Fruit fly (Drosophila melanogaster) whole organism, pupa: ENCODE data around the gene Mkp.
A peak's percentile ranks its signal among the peaks of the same experiment; 100 is the strongest.

Source experiments
- CG10348 ChIP-seq: fragments of 200-800 bp; sonication (Bioruptor generic); IDR thresholded peaks from 2 replicates; pipeline ENCODE4 v1.3.6; 2022; ENCODE audit warnings: missing biosample characterization, missing genetic modification characterization
- CG12605 ChIP-seq: fragments of 200-800 bp; sonication (Bioruptor generic); IDR thresholded peaks from 2 replicates; pipeline ENCODE4 v1.3.6; 2022; ENCODE audit warnings: missing biosample characterization, missing genetic modification characterization
- CG13204 ChIP-seq: fragments of 200-800 bp; sonication (Bioruptor generic); optimal IDR thresholded peaks from 2 replicates; lab custom pipeline; 2018; ENCODE audit warnings: missing biosample characterization, mild to moderate bottlenecking, missing genetic modification characterization, moderate library complexity
- CG14655 ChIP-seq: fragments of 200-800 bp; sonication (Bioruptor generic); optimal IDR thresholded peaks from 3 replicates; lab custom pipeline; 2017; ENCODE audit warnings: mild to moderate bottlenecking, missing biosample characterization, missing genetic modification reagents, missing genetic modification characterization
- CG15710 ChIP-seq: fragments of 200-800 bp; sonication (Bioruptor generic); optimal IDR thresholded peaks from 2 replicates; lab custom pipeline; 2018; ENCODE audit warnings: missing biosample characterization, mild to moderate bottlenecking, missing genetic modification characterization, moderate library complexity
- CG17806 ChIP-seq: fragments of 200-800 bp; sonication (Bioruptor generic); optimal IDR thresholded peaks from 2 replicates; lab custom pipeline; 2018; ENCODE audit warnings: missing biosample characterization, mild to moderate bottlenecking, missing genetic modification characterization, moderate library complexity
- CG32121 ChIP-seq: fragments of 200-800 bp; sonication (Bioruptor generic); IDR thresholded peaks from 2 replicates; pipeline ENCODE4 v1.3.6; 2022; ENCODE audit warnings: missing biosample characterization, missing genetic modification characterization
- CG34367 ChIP-seq: fragments of 200-800 bp; sonication (Bioruptor generic); optimal IDR thresholded peaks from 2 replicates; lab custom pipeline; 2018; ENCODE audit warnings: missing biosample characterization, mild to moderate bottlenecking, missing genetic modification characterization
- CG4496 ChIP-seq: fragments of 200-800 bp; sonication (Bioruptor generic); IDR thresholded peaks from 3 replicates; pipeline ENCODE4 v1.3.6; 2022; ENCODE audit warnings: missing biosample characterization, missing genetic modification characterization
- CG8159 ChIP-seq: fragments of 200-800 bp; sonication (Bioruptor generic); optimal IDR thresholded peaks from 3 replicates; lab custom pipeline; 2018; ENCODE audit warnings: missing biosample characterization, mild to moderate bottlenecking, missing genetic modification characterization, moderate library complexity
- CG8301 ChIP-seq: fragments of 200-800 bp; sonication (Bioruptor generic); optimal IDR thresholded peaks from 2 replicates; lab custom pipeline; 2018; ENCODE audit warnings: missing biosample characterization, mild to moderate bottlenecking, missing genetic modification characterization
- CG9948 ChIP-seq: fragments of 200-800 bp; sonication (Bioruptor generic); optimal IDR thresholded peaks from 2 replicates; lab custom pipeline; 2018; ENCODE audit warnings: missing biosample characterization, mild to moderate bottlenecking, missing genetic modification characterization, moderate library complexity
- D1 ChIP-seq: fragments of 200-800 bp; sonication (Bioruptor generic); optimal IDR thresholded peaks from 2 replicates; lab custom pipeline; 2018; ENCODE audit warnings: missing biosample characterization, mild to moderate bottlenecking, missing genetic modification characterization, moderate library complexity
- EcR ChIP-seq: fragments of 200-800 bp; sonication (Bioruptor generic); optimal IDR thresholded peaks from 3 replicates; lab custom pipeline; 2019; ENCODE audit warnings: missing biosample characterization, missing genetic modification characterization, mild to moderate bottlenecking, moderate library complexity, missing genetic modification reagents
- Ets98B ChIP-seq: fragments of 200-800 bp; sonication (Bioruptor generic); IDR thresholded peaks from 2 replicates; pipeline ENCODE4 v1.3.6; 2022; ENCODE audit warnings: missing biosample characterization, missing genetic modification characterization
- Pif1A ChIP-seq: fragments of 200-800 bp; sonication (Bioruptor generic); optimal IDR thresholded peaks from 3 replicates; lab custom pipeline; 2016; ENCODE audit warnings: missing biosample characterization, missing genetic modification characterization
- Pif1B ChIP-seq: fragments of 200-800 bp; sonication (Bioruptor generic); optimal IDR thresholded peaks from 3 replicates; lab custom pipeline; 2016; ENCODE audit warnings: missing biosample characterization, missing genetic modification characterization
- Snoo ChIP-seq: fragments of 200-800 bp; sonication (Bioruptor generic); optimal IDR thresholded peaks from 3 replicates; lab custom pipeline; 2017; ENCODE audit warnings: missing biosample characterization, mild to moderate bottlenecking, missing genetic modification characterization, inconsistent platforms
- fd96Ca ChIP-seq: fragments of 200-800 bp; sonication (Bioruptor generic); IDR thresholded peaks from 3 replicates; pipeline ENCODE4 v1.3.6; 2022; ENCODE audit warnings: missing biosample characterization, missing genetic modification characterization
- gl ChIP-seq: fragments of 200-800 bp; sonication (Bioruptor generic); optimal IDR thresholded peaks from 2 replicates; lab custom pipeline; 2018; ENCODE audit warnings: missing biosample characterization, mild to moderate bottlenecking, missing genetic modification characterization
- rn ChIP-seq: fragments of 200-800 bp; sonication (Bioruptor generic); IDR thresholded peaks from 2 replicates; pipeline ENCODE4 v1.3.6; 2022; ENCODE audit warnings: missing biosample characterization, missing genetic modification characterization

The Mkp gene

dm6 chr3L:159406-160084, 24.8 kb downstream of the Mkp start:
- TF ChIP-seq CG14655 (GFP tag; lab: Kevin White, UChicago) (no peak), EcR (no peak), CG9948 (tag; lab: Kevin White, UChicago) (no peak), fd96Ca (no peak), CG10348 (GFP tag; lab: Robert Waterston, UW) (no peak), CG17806 (tag; lab: Kevin White, UChicago) (no peak), CG13204 (no peak), rn (no peak), Pif1B (no peak), CG4496 (no peak), CG34367 (no peak), CG12605 (no peak), CG32121 (GFP tag; lab: Robert Waterston, UW) (no peak), gl (tag; lab: Kevin White, UChicago) (no peak), CG8301 (tag; lab: Kevin White, UChicago) (no peak), CG8159 (tag; lab: Kevin White, UChicago) (no peak), CG15710 (tag; lab: Kevin White, UChicago) (no peak), D1 (tag; lab: Kevin White, UChicago) (no peak), Ets98B (no peak)

dm6 chr3L:157674-158179, 26.6 kb downstream of the Mkp start:
- no peak for TF ChIP-seq Pif1B
- no peak for TF ChIP-seq CG8301 (tag; lab: Kevin White, UChicago)
- TF ChIP-seq CG14655 (GFP tag; lab: Kevin White, UChicago), result no peak
- TF ChIP-seq fd96Ca, result no peak
- no peak for TF ChIP-seq CG9948 (tag; lab: Kevin White, UChicago)
- no peak for TF ChIP-seq D1 (tag; lab: Kevin White, UChicago)
- no peak for TF ChIP-seq CG17806 (tag; lab: Kevin White, UChicago)
- no peak for TF ChIP-seq Ets98B
- no peak for TF ChIP-seq rn
- no peak for TF ChIP-seq Pif1A (GFP tag; lab: Kevin White, UChicago)
- no peak for TF ChIP-seq Snoo (tag; lab: Kevin White, UChicago)
- TF ChIP-seq CG4496, result no peak
- no peak for TF ChIP-seq CG8159 (tag; lab: Kevin White, UChicago)
- no peak for TF ChIP-seq CG15710 (tag; lab: Kevin White, UChicago)

- TF ChIP-seq Pif1B, result peak; percentile 13
- peak; percentile 18 for TF ChIP-seq Pif1A (GFP tag; lab: Kevin White, UChicago)
- no peak for TF ChIP-seq CG10348 (GFP tag; lab: Robert Waterston, UW)
- TF ChIP-seq, all 21 proteins: peak for 2
Measured at dm6 chr3L:156591-157303, 27.6 kb downstream of the Mkp start.

dm6 chr3L:153670-154069, 30.7 kb downstream of the Mkp start:
- no peak for TF ChIP-seq CG17806 (tag; lab: Kevin White, UChicago)
- no peak for TF ChIP-seq CG14655 (GFP tag; lab: Kevin White, UChicago)
- TF ChIP-seq CG9948 (tag; lab: Kevin White, UChicago), result no peak
- no peak for TF ChIP-seq gl (tag; lab: Kevin White, UChicago)
- TF ChIP-seq CG10348 (GFP tag; lab: Robert Waterston, UW), result no peak
- no peak for TF ChIP-seq D1 (tag; lab: Kevin White, UChicago)
- no peak for TF ChIP-seq Pif1B
- no peak for TF ChIP-seq Ets98B
- no peak for TF ChIP-seq CG13204
- no peak for TF ChIP-seq CG8301 (tag; lab: Kevin White, UChicago)
- TF ChIP-seq CG12605, result no peak
- no peak for TF ChIP-seq Pif1A (GFP tag; lab: Kevin White, UChicago)
- TF ChIP-seq CG34367, result no peak
- no peak for TF ChIP-seq CG32121 (GFP tag; lab: Robert Waterston, UW)
- TF ChIP-seq CG8159 (tag; lab: Kevin White, UChicago), result no peak
- no peak for TF ChIP-seq Snoo (tag; lab: Kevin White, UChicago)
- TF ChIP-seq CG15710 (tag; lab: Kevin White, UChicago), result no peak
- TF ChIP-seq fd96Ca, result no peak

dm6 chr3L:152489-152888, 31.9 kb downstream of the Mkp start, which contains the start of the genes Dic61B and p130CAS:
TSS of gene Dic61B (minus strand) at chr3L:152589.
TSS of gene p130CAS (plus strand) at chr3L:152884.
- TF ChIP-seq CG15710 (tag; lab: Kevin White, UChicago), result no peak

- TF ChIP-seq CG4496 (no peak), D1 (tag; lab: Kevin White, UChicago) (peak; percentile 8)
Measured at dm6 chr3L:145998-146576, 38.3 kb downstream of the Mkp start, which contains the start of gene CG6845. TSS of gene CG6845 (plus strand) at chr3L:146433.
